Fruit fly (Drosophila melanogaster): ENCODE data around the gene CG13059.

- TF ChIP-seq psq (optimal IDR thresholded peaks at IDR 0.05) (no peak), ttk (optimal IDR thresholded peaks at IDR 0.05) (no peak), Myc (optimal IDR thresholded peaks at IDR 0.05) (no peak), Sin3A (optimal IDR thresholded peaks at IDR 0.05) (no peak), h (optimal IDR thresholded peaks at IDR 0.05) (no peak), insv (optimal IDR thresholded peaks at IDR 0.05) (no peak)
These were observed 28.0 kb upstream of the CG13059 start, which contains the start of gene CG4962 for dm6 chr3L:16295447-16295846.

Data from Kc167 (cell line).